Fruit fly (Drosophila melanogaster) whole organism, embryonic: Measurements from ENCODE around the gene numb.

Experiments
- ATbp ChIP-seq: fragments of 200-800 bp; sonication (Bioruptor generic); optimal IDR thresholded peaks from 2 replicates; lab custom pipeline; 2017; ENCODE audit warnings: missing biosample characterization, mild to moderate bottlenecking, missing genetic modification characterization, missing genetic modification reagents
- Asciz ChIP-seq: fragments of 200-800 bp; sonication (Bioruptor generic); optimal IDR thresholded peaks from 2 replicates; lab custom pipeline; 2017; ENCODE audit warnings: missing biosample characterization, mild to moderate bottlenecking, missing genetic modification characterization, missing genetic modification reagents
- BEAF-32 ChIP-seq: fragments of 200-800 bp; sonication (Bioruptor generic); optimal IDR thresholded peaks from 3 replicates; lab custom pipeline; 2017; ENCODE audit warnings: missing biosample characterization, missing genetic modification characterization, mild to moderate bottlenecking, moderate library complexity, missing genetic modification reagents
- CG10366 ChIP-seq: fragments of 200-800 bp; sonication (Bioruptor generic); IDR thresholded peaks from 2 replicates; pipeline ENCODE4 v1.3.6; 2022; ENCODE audit warnings: missing biosample characterization, missing genetic modification characterization
- CG11247 ChIP-seq: fragments of 200-800 bp; sonication (Bioruptor generic); IDR thresholded peaks from 2 replicates; pipeline ENCODE4 v1.3.6; 2022; ENCODE audit warnings: missing biosample characterization, missing genetic modification characterization
- CG11560 ChIP-seq: fragments of 200-800 bp; sonication (Bioruptor generic); IDR thresholded peaks from 3 replicates; pipeline ENCODE4 v1.3.6; 2022; ENCODE audit warnings: missing biosample characterization, missing genetic modification characterization
- CG11695 ChIP-seq: fragments of 200-800 bp; sonication (Bioruptor generic); IDR thresholded peaks from 3 replicates; pipeline ENCODE4 v1.3.6; 2022; ENCODE audit warnings: missing biosample characterization, missing genetic modification characterization
- CG11696 ChIP-seq: fragments of 200-800 bp; sonication (Bioruptor generic); IDR thresholded peaks from 2 replicates; pipeline ENCODE4 v1.3.6; 2022; ENCODE audit warnings: missing biosample characterization, missing genetic modification characterization
- CG12071 ChIP-seq: fragments of 200-800 bp; sonication (Bioruptor generic); optimal IDR thresholded peaks from 3 replicates; lab custom pipeline; 2018; ENCODE audit warnings: missing biosample characterization, mild to moderate bottlenecking, missing genetic modification characterization
- CG12299 ChIP-seq: fragments of 200-800 bp; sonication (Bioruptor generic); optimal IDR thresholded peaks from 2 replicates; lab custom pipeline; 2018; ENCODE audit warnings: missing biosample characterization, mild to moderate bottlenecking, missing genetic modification characterization
- CG12942 ChIP-seq: fragments of 200-800 bp; sonication (Bioruptor generic); optimal IDR thresholded peaks from 3 replicates; lab custom pipeline; 2016; ENCODE audit warnings: missing biosample characterization, missing genetic modification characterization
- CG1529 ChIP-seq: fragments of 200-800 bp; sonication (Bioruptor generic); optimal IDR thresholded peaks from 3 replicates; lab custom pipeline; 2018; ENCODE audit warnings: missing biosample characterization, missing genetic modification characterization
- CG15601 ChIP-seq: fragments of 200-800 bp; sonication (Bioruptor generic); optimal IDR thresholded peaks from 3 replicates; lab custom pipeline; 2019; ENCODE audit warnings: missing biosample characterization, mild to moderate bottlenecking, missing genetic modification characterization, moderate library complexity
- CG1647 ChIP-seq: fragments of 200-800 bp; sonication (Bioruptor generic); optimal IDR thresholded peaks from 3 replicates; lab custom pipeline; 2016; ENCODE audit warnings: missing biosample characterization, missing genetic modification characterization
- CG17328 ChIP-seq: fragments of 200-800 bp; sonication (Bioruptor generic); IDR thresholded peaks from 2 replicates; pipeline ENCODE4 v1.3.6; 2022; ENCODE audit warnings: missing biosample characterization, missing genetic modification characterization
- CG17568 ChIP-seq: fragments of 200-800 bp; sonication (Bioruptor generic); optimal IDR thresholded peaks from 2 replicates; lab custom pipeline; 2018; ENCODE audit warnings: missing biosample characterization, mild to moderate bottlenecking, missing genetic modification characterization, moderate library complexity
- CG17829 ChIP-seq: fragments of 200-800 bp; optimal IDR thresholded peaks from 2 replicates; lab custom pipeline; 2019; ENCODE audit warnings: missing biosample characterization, mild to moderate bottlenecking, missing genetic modification characterization, moderate library complexity
- CG3163 ChIP-seq: fragments of 200-800 bp; sonication (Bioruptor generic); optimal IDR thresholded peaks from 3 replicates; lab custom pipeline; 2016; ENCODE audit warnings: missing biosample characterization, missing genetic modification characterization
- CG7556 ChIP-seq: fragments of 200-800 bp; sonication (Bioruptor generic); optimal IDR thresholded peaks from 2 replicates; lab custom pipeline; 2017; ENCODE audit warnings: missing biosample characterization, mild to moderate bottlenecking, missing genetic modification characterization
- CG7745 ChIP-seq: fragments of 200-800 bp; sonication (Bioruptor generic); optimal IDR thresholded peaks from 2 replicates; lab custom pipeline; 2018; ENCODE audit warnings: missing biosample characterization, mild to moderate bottlenecking, missing genetic modification characterization, moderate library complexity
- CG7928 ChIP-seq: fragments of 200-800 bp; sonication (Bioruptor generic); optimal IDR thresholded peaks from 2 replicates; lab custom pipeline; 2017; ENCODE audit warnings: missing biosample characterization, mild to moderate bottlenecking, missing genetic modification characterization
- CG8765 ChIP-seq: fragments of 200-800 bp; sonication (Bioruptor generic); IDR thresholded peaks from 2 replicates; pipeline ENCODE4 v1.3.6; 2022; ENCODE audit warnings: missing biosample characterization, missing genetic modification characterization
- CoRest ChIP-seq: fragments of 200-800 bp; sonication (Bioruptor generic); optimal IDR thresholded peaks from 3 replicates; lab custom pipeline; 2018; ENCODE audit warnings: missing biosample characterization, mild to moderate bottlenecking, missing genetic modification characterization, moderate library complexity
- Dref ChIP-seq: fragments of 200-800 bp; sonication (Bioruptor generic); IDR thresholded peaks from 2 replicates; pipeline ENCODE4 v1.3.6; 2022; ENCODE audit warnings: missing biosample characterization, missing genetic modification characterization
- ERR ChIP-seq: fragments of 200-800 bp; sonication (Bioruptor generic); optimal IDR thresholded peaks from 2 replicates; lab custom pipeline; 2016; ENCODE audit warnings: missing biosample characterization, missing genetic modification characterization
- Eip74EF ChIP-seq, 2 experiments: fragments of 200-800 bp in 1 of 2; fragments of >200 bp in 1 of 2; sonication (Bioruptor generic) in 1 of 2; optimal IDR thresholded peaks; 2 replicates each; lab custom pipeline; 2017 to 2019; ENCODE audit warnings: missing biosample characterization in 2 of 2, missing genetic modification characterization in 2 of 2, mild to moderate bottlenecking in 1 of 2, moderate library complexity in 1 of 2
- Gsc ChIP-seq: fragments of 200-800 bp; sonication (Bioruptor generic); IDR thresholded peaks from 2 replicates; pipeline ENCODE4 v1.3.6; 2022; ENCODE audit warnings: missing biosample characterization, missing genetic modification characterization
- H2.0 ChIP-seq: fragments of 200-800 bp; sonication (Bioruptor generic); IDR thresholded peaks from 2 replicates; pipeline ENCODE4 v1.3.6; 2022; ENCODE audit warnings: missing biosample characterization, missing genetic modification characterization
- Hmx ChIP-seq: fragments of 200-800 bp; sonication (Bioruptor generic); optimal IDR thresholded peaks from 2 replicates; lab custom pipeline; 2016; ENCODE audit warnings: missing biosample characterization, missing genetic modification characterization
- Med ChIP-seq: fragments of 200-800 bp; sonication (Bioruptor generic); peaks from one replicate; lab custom pipeline; 2016; ENCODE audit warnings: missing biosample characterization, missing genetic modification characterization, mild to moderate bottlenecking, inconsistent platforms, moderate library complexity
- Sry-β ChIP-seq: fragments of 200-800 bp; sonication (Bioruptor generic); optimal IDR thresholded peaks from 2 replicates; lab custom pipeline; 2018; ENCODE audit warnings: missing biosample characterization, mild to moderate bottlenecking, missing genetic modification characterization, moderate library complexity
- br ChIP-seq: fragments of >200 bp; optimal IDR thresholded peaks from 2 replicates; lab custom pipeline; 2017
- caup ChIP-seq: fragments of 200-800 bp; sonication (Bioruptor generic); optimal IDR thresholded peaks from 3 replicates; lab custom pipeline; 2017; ENCODE audit warnings: missing biosample characterization, mild to moderate bottlenecking, missing genetic modification characterization, moderate library complexity; ENCODE audit not compliant: severe bottlenecking
- crc ChIP-seq: fragments of 200-800 bp; sonication (Bioruptor generic); optimal IDR thresholded peaks from 2 replicates; lab custom pipeline; 2016; ENCODE audit warnings: missing biosample characterization, missing genetic modification characterization
- croc ChIP-seq: fragments of 200-800 bp; sonication (Bioruptor generic); conservative IDR thresholded peaks from 3 replicates; pipeline ENCODE4 v1.3.6; 2022; ENCODE audit warnings: missing biosample characterization, missing genetic modification characterization
- dmrt99B ChIP-seq: fragments of 200-800 bp; sonication (Bioruptor generic); optimal IDR thresholded peaks from 2 replicates; lab custom pipeline; 2018; ENCODE audit warnings: missing biosample characterization, mild to moderate bottlenecking, missing genetic modification characterization, moderate library complexity
- fu2 ChIP-seq: fragments of 200-800 bp; sonication (Bioruptor generic); optimal IDR thresholded peaks from 2 replicates; lab custom pipeline; 2016; ENCODE audit warnings: missing biosample characterization, missing genetic modification characterization
- gsb ChIP-seq: fragments of 200-800 bp; sonication (Bioruptor generic); IDR thresholded peaks from 2 replicates; pipeline ENCODE4 v1.3.6; 2022; ENCODE audit warnings: missing biosample characterization, missing genetic modification characterization
- hbn ChIP-seq: fragments of 200-800 bp; sonication (Bioruptor generic); IDR thresholded peaks from 2 replicates; pipeline ENCODE4 v1.3.6; 2022; ENCODE audit warnings: missing biosample characterization, missing genetic modification characterization; ENCODE audit not compliant: partially characterized antibody
- hth ChIP-seq: fragments of >200 bp; optimal IDR thresholded peaks from 2 replicates; lab custom pipeline; 2017; ENCODE audit warnings: inconsistent platforms
- pros ChIP-seq: fragments of 200-800 bp; sonication (Bioruptor generic); optimal IDR thresholded peaks from 3 replicates; lab custom pipeline; 2019; ENCODE audit warnings: missing biosample characterization, mild to moderate bottlenecking, missing genetic modification characterization, moderate library complexity
- salm ChIP-seq: fragments of 200-800 bp; sonication (Bioruptor generic); optimal IDR thresholded peaks from 2 replicates; lab custom pipeline; 2018; ENCODE audit warnings: missing biosample characterization, mild to moderate bottlenecking, missing genetic modification characterization
- schlank ChIP-seq: fragments of 200-800 bp; sonication (Bioruptor generic); optimal IDR thresholded peaks from 2 replicates; lab custom pipeline; 2018; ENCODE audit warnings: missing biosample characterization, mild to moderate bottlenecking, missing genetic modification characterization
- sd ChIP-seq: fragments of 200-800 bp; sonication (Bioruptor generic); optimal IDR thresholded peaks from 3 replicates; lab custom pipeline; 2018; ENCODE audit warnings: missing biosample characterization, mild to moderate bottlenecking, missing genetic modification characterization, moderate library complexity
- sim ChIP-seq: fragments of 200-800 bp; sonication (Bioruptor generic); IDR thresholded peaks from 2 replicates; pipeline ENCODE4 v1.3.6; 2022; ENCODE audit warnings: missing biosample characterization, missing genetic modification characterization
- slou ChIP-seq: fragments of 200-800 bp; sonication (Bioruptor generic); optimal IDR thresholded peaks from 3 replicates; lab custom pipeline; 2016; ENCODE audit warnings: missing biosample characterization, missing genetic modification characterization
- sug ChIP-seq: fragments of 200-800 bp; optimal IDR thresholded peaks from 2 replicates; lab custom pipeline; 2019; ENCODE audit warnings: missing biosample characterization, mild to moderate bottlenecking, missing genetic modification characterization, moderate library complexity
- tll ChIP-seq, 2 experiments: fragments of 200-800 bp in 1 of 2; fragments of >200 bp in 1 of 2; sonication (Bioruptor generic) in 1 of 2; optimal IDR thresholded peaks; 2 replicates each; lab custom pipeline; 2017 to 2019; ENCODE audit warnings: missing biosample characterization in 2 of 2, missing genetic modification characterization in 2 of 2, mild to moderate bottlenecking in 1 of 2, moderate library complexity in 1 of 2
- unc-4 ChIP-seq: fragments of 200-800 bp; sonication (Bioruptor generic); IDR thresholded peaks from 2 replicates; pipeline ENCODE4 v1.3.6; 2022; ENCODE audit warnings: missing biosample characterization, missing genetic modification characterization; ENCODE audit not compliant: partially characterized antibody
- vfl ChIP-seq: fragments of 200-800 bp; sonication (Bioruptor generic); optimal IDR thresholded peaks from 2 replicates; lab custom pipeline; 2016; ENCODE audit warnings: missing biosample characterization, missing genetic modification characterization
- vvl ChIP-seq: fragments of 200-800 bp; sonication (Bioruptor generic); IDR thresholded peaks from 2 replicates; pipeline ENCODE4 v1.3.6; 2022; ENCODE audit warnings: missing biosample characterization, missing genetic modification characterization
- zen ChIP-seq: fragments of 200-800 bp; sonication (Bioruptor generic); optimal IDR thresholded peaks from 3 replicates; lab custom pipeline; 2018; ENCODE audit warnings: missing biosample characterization, mild to moderate bottlenecking, missing genetic modification characterization, moderate library complexity

Gene numb

dm6 chr2L:9487468-9487867, 50.2 kb downstream of the numb start (continued):
- TF ChIP-seq sug (tag; lab: Kevin White, UChicago) (no peak), CG17829 (tag; lab: Kevin White, UChicago) (no peak), CG7745 (tag; lab: Kevin White, UChicago) (no peak), Dref (no peak), Gsc (GFP tag; lab: Robert Waterston, UW) (no peak), crc (GFP tag; lab: Kevin White, UChicago) (no peak), CG12299 (tag; lab: Kevin White, UChicago) (no peak), CoRest (tag; lab: Kevin White, UChicago) (no peak), vfl (GFP tag; lab: Kevin White, UChicago) (no peak), CG1647 (GFP tag; lab: Kevin White, UChicago) (no peak), CG11247 (GFP tag; lab: Robert Waterston, UW) (no peak), vvl (GFP tag; lab: Robert Waterston, UW) (no peak), CG7556 (GFP tag; lab: Kevin White, UChicago) (no peak), CG10366 (GFP tag; lab: Robert Waterston, UW) (no peak), Asciz (GFP tag; lab: Kevin White, UChicago) (no peak), unc-4 (GFP tag; lab: Robert Waterston, UW) (no peak), br (lab: Kevin White, UChicago) (no peak), BEAF-32 (no peak), hbn (GFP tag; lab: Robert Waterston, UW) (no peak), sd (tag; lab: Kevin White, UChicago) (no peak), Hmx (GFP tag; lab: Kevin White, UChicago) (no peak), slou (GFP tag; lab: Kevin White, UChicago) (no peak), CG11560 (tag; lab: Robert Waterston, UW) (no peak), Med (GFP tag; lab: Kevin White, UChicago) (peak; percentile 54), Eip74EF (GFP tag; optimal IDR thresholded peaks at IDR 0.05; lab: Kevin White, UChicago) (no peak), tll (GFP tag; optimal IDR thresholded peaks at IDR 0.05; lab: Kevin White, UChicago) (no peak), gsb (GFP tag; lab: Robert Waterston, UW) (no peak), croc (GFP tag; lab: Robert Waterston, UW) (0 out of 3 replicates have a peak, but pooled peaks have one; percentile 23), Sry-β (no peak), CG12071 (GFP tag; lab: Kevin White, UChicago) (no peak), CG7928 (GFP tag; lab: Kevin White, UChicago) (no peak), CG11695 (GFP tag; lab: Robert Waterston, UW) (0 out of 3 replicates have a peak, but pooled peaks have one; percentile 29), schlank (no peak), H2.0 (GFP tag; lab: Robert Waterston, UW) (no peak), fu2 (GFP tag; lab: Kevin White, UChicago) (no peak), hth (lab: Kevin White, UChicago) (no peak), CG17568 (GFP tag; lab: Kevin White, UChicago) (no peak), CG17328 (GFP tag; lab: Robert Waterston, UW) (0 out of 2 replicates have a peak, but pooled peaks have one; percentile 10), ERR (GFP tag; lab: Kevin White, UChicago) (no peak), CG8765 (no peak), caup (GFP tag; lab: Kevin White, UChicago) (no peak), zen (tag; lab: Kevin White, UChicago) (peak; percentile 3), CG11696 (no peak), CG3163 (GFP tag; lab: Kevin White, UChicago) (no peak), ATbp (GFP tag; lab: Kevin White, UChicago) (no peak), CG1529 (GFP tag; lab: Kevin White, UChicago) (no peak), dmrt99B (tag; lab: Kevin White, UChicago) (no peak), CG15601 (tag; lab: Kevin White, UChicago) (no peak), sim (GFP tag; lab: Robert Waterston, UW) (no peak), salm (tag; lab: Kevin White, UChicago) (no peak), CG12942 (GFP tag; lab: Kevin White, UChicago) (no peak), pros (GFP tag; lab: Kevin White, UChicago) (no peak)
